Fruit fly (Drosophila melanogaster) Kc167 (cell line): ENCODE results near the gene CG32052.

Experiments used
- Myc ChIP-seq: fragments of >200 bp; optimal IDR thresholded peaks from 2 replicates; lab custom pipeline; 2017; ENCODE audit warnings: missing external identifiers
- h ChIP-seq: fragments of >200 bp; optimal IDR thresholded peaks from 3 replicates; lab custom pipeline; 2018; ENCODE audit warnings: missing external identifiers
- insv ChIP-seq: fragments of >200 bp; optimal IDR thresholded peaks from 3 replicates; lab custom pipeline; 2018; ENCODE audit warnings: missing external identifiers
- psq ChIP-seq: fragments of >200 bp; optimal IDR thresholded peaks from 2 replicates; lab custom pipeline; 2017; ENCODE audit warnings: missing external identifiers

- TF ChIP-seq insv (lab: Kevin White, UChicago) (no peak), h (lab: Kevin White, UChicago) (no peak), Myc (lab: Kevin White, UChicago) (no peak), psq (lab: Kevin White, UChicago) (no peak)
Measured at dm6 chr3L:9823797-9824196, 37.0 kb downstream of the CG32052 start, which contains the start of gene Ilp5.
